Fruit fly (Drosophila melanogaster) whole organism, embryonic: ENCODE measurements around the gene Scgbeta.

Experiments used
- Asciz ChIP-seq: fragments of 200-800 bp; sonication (Bioruptor generic); optimal IDR thresholded peaks from 2 replicates; lab custom pipeline; 2017; ENCODE audit warnings: missing biosample characterization, mild to moderate bottlenecking, missing genetic modification characterization, missing genetic modification reagents
- Atf-2 ChIP-seq: fragments of 200-800 bp; sonication (Bioruptor generic); optimal IDR thresholded peaks from 2 replicates; lab custom pipeline; 2016; ENCODE audit warnings: missing biosample characterization, missing genetic modification characterization
- CG10979 ChIP-seq: fragments of 200-800 bp; sonication (Bioruptor generic); optimal IDR thresholded peaks from 2 replicates; lab custom pipeline; 2018; ENCODE audit warnings: missing biosample characterization, mild to moderate bottlenecking, missing genetic modification characterization, moderate library complexity
- CG11085 ChIP-seq: fragments of 200-800 bp; sonication (Bioruptor generic); IDR thresholded peaks from 2 replicates; pipeline ENCODE4 v1.3.6; 2022; ENCODE audit warnings: missing biosample characterization, missing genetic modification characterization
- CG13287 ChIP-seq: fragments of 200-800 bp; sonication (Bioruptor generic); IDR thresholded peaks from 2 replicates; pipeline ENCODE4 v1.3.6; 2022; ENCODE audit warnings: missing biosample characterization, missing genetic modification characterization; ENCODE audit not compliant: partially characterized antibody
- CG13424 ChIP-seq: fragments of 200-800 bp; sonication (Bioruptor generic); optimal IDR thresholded peaks from 2 replicates; lab custom pipeline; 2019; ENCODE audit warnings: missing biosample characterization, mild to moderate bottlenecking, missing genetic modification characterization, moderate library complexity
- CG14710 ChIP-seq: fragments of 200-800 bp; sonication (Bioruptor generic); optimal IDR thresholded peaks from 3 replicates; lab custom pipeline; 2019; ENCODE audit warnings: missing biosample characterization, mild to moderate bottlenecking, missing genetic modification characterization, moderate library complexity
- CG16779 ChIP-seq: fragments of 200-800 bp; sonication (Bioruptor generic); IDR thresholded peaks from 2 replicates; pipeline ENCODE4 v1.3.6; 2022; ENCODE audit warnings: missing biosample characterization, missing genetic modification characterization
- CG2116 ChIP-seq: fragments of 200-800 bp; sonication (Bioruptor generic); optimal IDR thresholded peaks from 3 replicates; lab custom pipeline; 2018; ENCODE audit warnings: missing biosample characterization, mild to moderate bottlenecking, missing genetic modification characterization
- CG2889 ChIP-seq: fragments of 200-800 bp; sonication (Bioruptor generic); IDR thresholded peaks from 3 replicates; pipeline ENCODE4 v1.3.6; 2022; ENCODE audit warnings: missing biosample characterization, missing genetic modification characterization
- CG31365 ChIP-seq: fragments of 200-800 bp; sonication (Bioruptor generic); optimal IDR thresholded peaks from 2 replicates; lab custom pipeline; 2018; ENCODE audit warnings: missing biosample characterization, mild to moderate bottlenecking, missing genetic modification characterization
- CG4328 ChIP-seq: fragments of 200-800 bp; sonication (Bioruptor generic); optimal IDR thresholded peaks from 3 replicates; lab custom pipeline; 2017; ENCODE audit warnings: missing biosample characterization, missing genetic modification reagents, missing genetic modification characterization
- CG4617 ChIP-seq: fragments of 200-800 bp; sonication (Bioruptor generic); optimal IDR thresholded peaks from 3 replicates; lab custom pipeline; 2016; ENCODE audit warnings: missing biosample characterization, missing genetic modification characterization, borderline replicate concordance
- CG4820 ChIP-seq: fragments of 200-800 bp; sonication (Bioruptor generic); optimal IDR thresholded peaks from 3 replicates; lab custom pipeline; 2016; ENCODE audit warnings: missing biosample characterization, missing genetic modification characterization
- CG6765 ChIP-seq: fragments of 200-800 bp; sonication (Bioruptor generic); optimal IDR thresholded peaks from 3 replicates; lab custom pipeline; 2017; ENCODE audit warnings: missing biosample characterization, mild to moderate bottlenecking, missing genetic modification characterization
- CG6813 ChIP-seq: fragments of 200-800 bp; sonication (Bioruptor generic); optimal IDR thresholded peaks from 2 replicates; lab custom pipeline; 2017; ENCODE audit warnings: missing biosample characterization, missing genetic modification characterization, mild to moderate bottlenecking, moderate library complexity, missing genetic modification reagents
- CG7372 ChIP-seq: fragments of 200-800 bp; sonication (Bioruptor generic); IDR thresholded peaks from 2 replicates; pipeline ENCODE4 v1.3.6; 2022; ENCODE audit warnings: missing biosample characterization, missing genetic modification characterization
- CG7928 ChIP-seq: fragments of 200-800 bp; sonication (Bioruptor generic); optimal IDR thresholded peaks from 2 replicates; lab custom pipeline; 2017; ENCODE audit warnings: missing biosample characterization, mild to moderate bottlenecking, missing genetic modification characterization
- CG8359 ChIP-seq: fragments of 200-800 bp; sonication (Bioruptor generic); optimal IDR thresholded peaks from 2 replicates; lab custom pipeline; 2017; ENCODE audit warnings: missing biosample characterization, mild to moderate bottlenecking, missing genetic modification characterization, borderline replicate concordance
- CG9876 ChIP-seq: fragments of 200-800 bp; sonication (Bioruptor generic); optimal IDR thresholded peaks from 2 replicates; lab custom pipeline; 2016; ENCODE audit warnings: missing biosample characterization, missing genetic modification characterization
- CG9932 ChIP-seq: fragments of 200-800 bp; sonication (Bioruptor generic); IDR thresholded peaks from 2 replicates; pipeline ENCODE4 v1.3.6; 2022; ENCODE audit warnings: missing biosample characterization, missing genetic modification characterization
- Dip2 ChIP-seq: fragments of 200-800 bp; sonication (Bioruptor generic); IDR thresholded peaks from 2 replicates; pipeline ENCODE4 v1.3.6; 2022; ENCODE audit warnings: missing biosample characterization, missing genetic modification characterization
- Dp ChIP-seq: fragments of 200-800 bp; sonication (Bioruptor generic); optimal IDR thresholded peaks from 2 replicates; lab custom pipeline; 2018; ENCODE audit warnings: missing biosample characterization, mild to moderate bottlenecking, missing genetic modification characterization, moderate library complexity
- E2f2 ChIP-seq: fragments of 200-800 bp; sonication (Bioruptor generic); IDR thresholded peaks from 2 replicates; pipeline ENCODE4 v1.3.6; 2022; ENCODE audit warnings: missing biosample characterization, missing genetic modification characterization
- Ets65A ChIP-seq: fragments of 200-800 bp; sonication (Bioruptor generic); peaks from one replicate; lab custom pipeline; 2016; ENCODE audit warnings: missing biosample characterization, missing genetic modification characterization
- Fer1 ChIP-seq: fragments of 200-800 bp; sonication (Bioruptor generic); optimal IDR thresholded peaks from 2 replicates; lab custom pipeline; 2017; ENCODE audit warnings: missing biosample characterization, mild to moderate bottlenecking, missing genetic modification characterization
- Oli ChIP-seq: fragments of 200-800 bp; sonication (Bioruptor generic); optimal IDR thresholded peaks from 2 replicates; lab custom pipeline; 2018; ENCODE audit warnings: missing biosample characterization, mild to moderate bottlenecking, missing genetic modification characterization, moderate library complexity
- Side ChIP-seq: fragments of 200-800 bp; sonication (Bioruptor generic); optimal IDR thresholded peaks from 2 replicates; lab custom pipeline; 2016; ENCODE audit warnings: missing biosample characterization, missing genetic modification characterization
- Six4 ChIP-seq: fragments of 200-800 bp; sonication (Bioruptor generic); optimal IDR thresholded peaks from 2 replicates; lab custom pipeline; 2016; ENCODE audit warnings: missing biosample characterization, missing genetic modification characterization
- Tbp ChIP-seq: fragments of >200 bp; optimal IDR thresholded peaks from 2 replicates; lab custom pipeline; 2018; ENCODE audit warnings: missing biosample characterization, missing genetic modification characterization
- Usf ChIP-seq: fragments of 200-800 bp; sonication (Bioruptor generic); optimal IDR thresholded peaks from 2 replicates; lab custom pipeline; 2017; ENCODE audit warnings: missing genotype, missing biosample characterization, missing genetic modification characterization
- Xrp1 ChIP-seq: fragments of 200-800 bp; sonication (Bioruptor generic); IDR thresholded peaks from 2 replicates; pipeline ENCODE4 v1.3.6; 2022; ENCODE audit warnings: missing biosample characterization, missing genetic modification characterization
- ab ChIP-seq: fragments of 200-800 bp; sonication (Bioruptor generic); optimal IDR thresholded peaks from 2 replicates; lab custom pipeline; 2016; ENCODE audit warnings: missing biosample characterization, missing genetic modification characterization
- ase ChIP-seq: fragments of 200-800 bp; sonication (Bioruptor generic); IDR thresholded peaks from 3 replicates; pipeline ENCODE4 v1.3.6; 2022; ENCODE audit warnings: missing biosample characterization, missing genetic modification characterization
- bowl ChIP-seq: fragments of 200-800 bp; sonication (Bioruptor generic); IDR thresholded peaks from 2 replicates; pipeline ENCODE4 v1.3.6; 2022; ENCODE audit warnings: missing biosample characterization, missing genetic modification characterization
- croc ChIP-seq: fragments of 200-800 bp; sonication (Bioruptor generic); conservative IDR thresholded peaks from 3 replicates; pipeline ENCODE4 v1.3.6; 2022; ENCODE audit warnings: missing biosample characterization, missing genetic modification characterization
- cwo ChIP-seq: fragments of 200-800 bp; sonication (Bioruptor generic); optimal IDR thresholded peaks from 3 replicates; lab custom pipeline; 2017; ENCODE audit warnings: missing biosample characterization, missing genetic modification characterization, mild to moderate bottlenecking, moderate library complexity, missing genetic modification reagents
- esg ChIP-seq: fragments of 200-800 bp; sonication (Bioruptor generic); conservative IDR thresholded peaks from 2 replicates; pipeline ENCODE4 v1.3.6; 2022; ENCODE audit warnings: missing biosample characterization, missing genetic modification characterization
- gce ChIP-seq: fragments of 200-800 bp; sonication (Bioruptor generic); IDR thresholded peaks from 3 replicates; pipeline ENCODE4 v1.3.6; 2022; ENCODE audit warnings: missing biosample characterization, missing genetic modification characterization
- gcm ChIP-seq: fragments of 200-800 bp; sonication (Bioruptor generic); optimal IDR thresholded peaks from 2 replicates; lab custom pipeline; 2019; ENCODE audit warnings: missing biosample characterization, mild to moderate bottlenecking, missing genetic modification characterization, moderate library complexity
- hkb ChIP-seq, 2 experiments: fragments of 200-800 bp in 1 of 2; fragments of >200 bp in 1 of 2; sonication (Bioruptor generic) in 1 of 2; IDR thresholded peaks in 1 of 2; optimal IDR thresholded peaks in 1 of 2; 2 replicates each; pipeline versions ENCODE4 v1.3.6 to Lab custom; 2017 to 2022; ENCODE audit warnings: missing biosample characterization in 1 of 2, missing genetic modification characterization in 1 of 2
- knrl ChIP-seq: fragments of 200-800 bp; sonication (Bioruptor generic); IDR thresholded peaks from 3 replicates; pipeline ENCODE4 v1.3.6; 2022; ENCODE audit warnings: missing biosample characterization, missing genetic modification characterization; ENCODE audit not compliant: partially characterized antibody
- nau ChIP-seq: fragments of 200-800 bp; sonication (Bioruptor generic); optimal IDR thresholded peaks from 3 replicates; lab custom pipeline; 2017; ENCODE audit warnings: missing biosample characterization, mild to moderate bottlenecking, missing genetic modification characterization, missing genetic modification reagents
- run ChIP-seq: fragments of 200-800 bp; sonication (Bioruptor generic); optimal IDR thresholded peaks from 3 replicates; lab custom pipeline; 2018; ENCODE audit warnings: missing biosample characterization, mild to moderate bottlenecking, missing genetic modification characterization
- shn ChIP-seq: fragments of 200-800 bp; sonication (Bioruptor generic); optimal IDR thresholded peaks from 3 replicates; lab custom pipeline; 2016; ENCODE audit warnings: missing biosample characterization, missing genetic modification characterization
- sna ChIP-seq: fragments of 200-800 bp; sonication (Bioruptor generic); IDR thresholded peaks from 2 replicates; pipeline ENCODE4 v1.3.6; 2022; ENCODE audit warnings: missing biosample characterization, missing genetic modification characterization; ENCODE audit not compliant: partially characterized antibody
- ttk ChIP-seq: fragments of 200-800 bp; sonication (Bioruptor generic); IDR thresholded peaks from 2 replicates; pipeline ENCODE4 v2.1.2; 2022; ENCODE audit warnings: missing biosample characterization, missing genetic modification characterization
- unpg ChIP-seq: fragments of 200-800 bp; sonication (Bioruptor generic); optimal IDR thresholded peaks from 3 replicates; lab custom pipeline; 2018; ENCODE audit warnings: missing biosample characterization, mild to moderate bottlenecking, missing genetic modification characterization, moderate library complexity
- wdn ChIP-seq: fragments of 200-800 bp; sonication (Bioruptor generic); IDR thresholded peaks from 2 replicates; pipeline ENCODE4 v1.3.6; 2022; ENCODE audit warnings: missing biosample characterization, missing genetic modification characterization
- wek ChIP-seq: fragments of 200-800 bp; sonication (Bioruptor generic); optimal IDR thresholded peaks from 3 replicates; lab custom pipeline; 2018; ENCODE audit warnings: missing biosample characterization, mild to moderate bottlenecking, missing genetic modification characterization, moderate library complexity
- zfh2 ChIP-seq: fragments of 200-800 bp; sonication (Bioruptor generic); optimal IDR thresholded peaks from 2 replicates; lab custom pipeline; 2016; ENCODE audit warnings: missing biosample characterization, missing genetic modification characterization

Gene Scgbeta

DNA sequence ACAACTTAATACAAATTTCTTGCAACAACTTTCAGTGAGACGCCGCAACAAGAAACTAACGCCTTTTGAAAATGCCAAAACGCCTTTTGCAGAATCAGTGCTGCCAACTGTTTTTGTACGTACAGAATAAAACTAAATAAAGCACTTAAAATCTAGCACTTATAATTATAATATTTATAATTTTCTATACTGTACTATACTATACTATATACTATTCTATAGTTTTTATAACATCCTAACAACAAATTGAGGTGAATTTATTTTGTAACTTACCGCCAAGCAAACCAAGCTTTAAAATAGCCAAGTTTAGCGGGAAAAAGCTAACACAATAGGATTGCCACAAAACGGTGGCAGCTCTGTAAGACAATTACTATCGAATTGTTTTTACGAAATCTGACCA is 11.5 kb upstream of the Scgbeta start, which contains the start of the genes Aos1 and Srlp (continued):
- TF ChIP-seq croc: no peak
- TF ChIP-seq CG10979 (tag; lab: Kevin White, UChicago): peak; percentile 52
- no peak for TF ChIP-seq CG11085 (GFP tag; lab: Robert Waterston, UW)
- TF ChIP-seq Atf-2: no peak
- no peak for TF ChIP-seq ab (GFP tag; lab: Kevin White, UChicago)
- no peak for TF ChIP-seq sna (GFP tag; lab: Robert Waterston, UW)
- no peak for TF ChIP-seq Asciz
- TF ChIP-seq CG31365: no peak
- no peak for TF ChIP-seq CG7928 (GFP tag; lab: Kevin White, UChicago)
- no peak for TF ChIP-seq Six4 (GFP tag; lab: Kevin White, UChicago)
- no peak for TF ChIP-seq CG9876 (GFP tag; lab: Kevin White, UChicago)
- TF ChIP-seq CG9932 (GFP tag; lab: Robert Waterston, UW): peak; percentile 69
- no peak for TF ChIP-seq CG8359 (GFP tag; lab: Kevin White, UChicago)
- no peak for TF ChIP-seq shn (GFP tag; lab: Kevin White, UChicago)
- no peak for TF ChIP-seq Tbp (GFP tag; lab: Kevin White, UChicago)
- no peak for TF ChIP-seq nau (GFP tag; lab: Kevin White, UChicago)
- TF ChIP-seq CG7372 (GFP tag; lab: Robert Waterston, UW): no peak
- no peak for TF ChIP-seq bowl
- no peak for TF ChIP-seq CG6765 (GFP tag; lab: Kevin White, UChicago)
- TF ChIP-seq CG4820: peak; percentile 19
- no peak for TF ChIP-seq gce (GFP tag; lab: Robert Waterston, UW)
- TF ChIP-seq ase (GFP tag; lab: Robert Waterston, UW): no peak
- no peak for TF ChIP-seq CG16779 (GFP tag; lab: Robert Waterston, UW)
- no peak for TF ChIP-seq Oli (tag; lab: Kevin White, UChicago)
- TF ChIP-seq Usf (GFP tag; lab: Kevin White, UChicago): peak; percentile 9
- peak; percentile 52 for TF ChIP-seq Ets65A (GFP tag; lab: Kevin White, UChicago)
- TF ChIP-seq hkb (optimal IDR thresholded peaks at IDR 0.05; lab: Kevin White, UChicago): no peak
- no peak for TF ChIP-seq hkb (GFP tag; IDR thresholded peaks at IDR 0.05; lab: Robert Waterston, UW)
- no peak for TF ChIP-seq esg (GFP tag; lab: Robert Waterston, UW)
- peak; percentile 69 for TF ChIP-seq E2f2
- no peak for TF ChIP-seq gcm
- TF ChIP-seq CG13287 (GFP tag; lab: Robert Waterston, UW): peak; percentile 35; the same call in 1 of the 2 replicates
- TF ChIP-seq run (tag; lab: Kevin White, UChicago): no peak
- TF ChIP-seq CG4328 (GFP tag; lab: Kevin White, UChicago): peak; percentile 12
- peak; percentile 58 for TF ChIP-seq unpg
- no peak for TF ChIP-seq CG2889 (GFP tag; lab: Robert Waterston, UW)
- TF ChIP-seq Side (GFP tag; lab: Kevin White, UChicago): no peak
- TF ChIP-seq Dip2 (GFP tag; lab: Robert Waterston, UW): no peak
- peak; percentile 50 for TF ChIP-seq Dp (GFP tag; lab: Kevin White, UChicago)
- TF ChIP-seq cwo (GFP tag; lab: Kevin White, UChicago): no peak
- TF ChIP-seq zfh2 (GFP tag; lab: Kevin White, UChicago): peak; percentile 18
- 0 out of 3 replicates have a peak, but pooled peaks have one; percentile 36 for TF ChIP-seq knrl
- peak; percentile 31; the same call in 1 of the 2 replicates for TF ChIP-seq Xrp1
- peak; percentile 65 for TF ChIP-seq Fer1 (GFP tag; lab: Kevin White, UChicago)
- TF ChIP-seq wek (GFP tag; lab: Kevin White, UChicago): no peak
- TF ChIP-seq ttk: no peak
- TF ChIP-seq CG13424 (tag; lab: Kevin White, UChicago): peak; percentile 73
- TF ChIP-seq CG14710 (tag; lab: Kevin White, UChicago): peak; percentile 86
- TF ChIP-seq CG6813: no peak
- no peak for TF ChIP-seq wdn (GFP tag; lab: Robert Waterston, UW)
- TF ChIP-seq CG2116 (GFP tag; lab: Kevin White, UChicago): peak; percentile 59
- peak; percentile 72 for TF ChIP-seq CG4617
